Worm (Caenorhabditis elegans) whole organism, young adult: ENCODE measurements around the gene Y94H6A.3.

Source experiments
- B0336.3 ChIP-seq: fragments of 200-800 bp; sonication (Bioruptor generic); IDR thresholded peaks from 2 replicates; pipeline ENCODE4 v1.3.6; 2022; ENCODE audit warnings: missing genetic modification characterization, missing compliant biosample characterization
- D2030.7 ChIP-seq: fragments of 200-800 bp; sonication (Bioruptor generic); IDR thresholded peaks from 2 replicates; pipeline ENCODE4 v1.3.6; 2022; ENCODE audit warnings: missing genetic modification reagents, missing genetic modification characterization, missing compliant biosample characterization
- F33H1.4 ChIP-seq: fragments of 200-800 bp; sonication (Bioruptor generic); IDR thresholded peaks from 2 replicates; pipeline ENCODE4 v1.3.6; 2022; ENCODE audit warnings: missing genetic modification reagents, missing genetic modification characterization, missing compliant biosample characterization
- T26A5.8 ChIP-seq: sonication (generic microtip); optimal IDR thresholded peaks from 2 replicates; lab custom pipeline; 2016; ENCODE audit warnings: missing genetic modification characterization, missing compliant biosample characterization
- Y53G8AR.9 ChIP-seq: fragments of 200-800 bp; sonication (Bioruptor generic); conservative IDR thresholded peaks from 2 replicates; pipeline ENCODE4 v1.3.6; 2022; ENCODE audit warnings: missing genetic modification reagents, missing genetic modification characterization, missing compliant biosample characterization
- athp-1 ChIP-seq: sonication (generic microtip); optimal IDR thresholded peaks from 2 replicates; lab custom pipeline; 2017; ENCODE audit warnings: mild to moderate bottlenecking, missing genetic modification characterization, missing compliant biosample characterization
- attf-3 ChIP-seq: fragments of 200-800 bp; sonication (Bioruptor generic); conservative IDR thresholded peaks from 2 replicates; pipeline ENCODE4 v1.3.6; 2022; ENCODE audit warnings: missing genetic modification reagents, missing genetic modification characterization, missing compliant biosample characterization
- attf-5 ChIP-seq: fragments of 200-800 bp; sonication (Bioruptor generic); optimal IDR thresholded peaks from 2 replicates; lab custom pipeline; 2018; ENCODE audit warnings: mild to moderate bottlenecking, missing genetic modification characterization, missing compliant biosample characterization
- ccch-3 ChIP-seq: fragments of 200-800 bp; sonication (Bioruptor generic); optimal IDR thresholded peaks from 2 replicates; lab custom pipeline; 2018; ENCODE audit warnings: mild to moderate bottlenecking, missing genetic modification characterization, missing compliant biosample characterization
- ceh-58 ChIP-seq: fragments of 200-800 bp; sonication (Bioruptor generic); IDR thresholded peaks from 2 replicates; pipeline ENCODE4 v1.3.6; 2022; ENCODE audit warnings: missing genetic modification characterization, missing compliant biosample characterization
- dox-1 ChIP-seq: fragments of 200-800 bp; sonication (Bioruptor generic); IDR thresholded peaks from 2 replicates; pipeline ENCODE4 v1.3.6; 2022; ENCODE audit warnings: missing genetic modification reagents, missing genetic modification characterization, missing compliant biosample characterization
- efl-1 ChIP-seq: fragments of 150-350 bp; optimal IDR thresholded peaks from 2 replicates; lab custom pipeline; 2014; ENCODE audit warnings: missing biosample characterization, missing genetic modification reagents, missing genetic modification characterization
- hsf-1 ChIP-seq: fragments of 200-800 bp; sonication (Bioruptor generic); IDR thresholded peaks from 2 replicates; pipeline ENCODE4 v1.3.6; 2022; ENCODE audit warnings: missing genetic modification reagents, missing genetic modification characterization, missing compliant biosample characterization
- lin-35 ChIP-seq, 3 experiments: fragments of 150-350 bp in 2 of 3; sonication (generic microtip) in 1 of 3; optimal IDR thresholded peaks; 2 replicates each; lab custom pipeline; 2014 to 2018; ENCODE audit warnings: missing biosample characterization in 3 of 3, missing genetic modification characterization in 3 of 3, missing genetic modification reagents in 3 of 3
- lin-54 ChIP-seq: fragments of 200-800 bp; sonication (Bioruptor generic); optimal IDR thresholded peaks from 2 replicates; lab custom pipeline; 2018; ENCODE audit warnings: mild to moderate bottlenecking, missing genetic modification characterization, missing compliant biosample characterization
- lsl-1 ChIP-seq: fragments of 200-800 bp; sonication (Bioruptor generic); optimal IDR thresholded peaks from 2 replicates; lab custom pipeline; 2018; ENCODE audit warnings: mild to moderate bottlenecking, missing genetic modification characterization, moderate library complexity, missing compliant biosample characterization
- madf-10 ChIP-seq: sonication (generic microtip); optimal IDR thresholded peaks from 2 replicates; lab custom pipeline; 2016; ENCODE audit warnings: mild to moderate bottlenecking, missing genetic modification characterization, missing compliant biosample characterization
- madf-3 ChIP-seq: fragments of 200-800 bp; sonication (Bioruptor generic); IDR thresholded peaks from 2 replicates; pipeline ENCODE4 v1.3.6; 2022; ENCODE audit warnings: missing genetic modification reagents, missing genetic modification characterization, missing compliant biosample characterization
- madf-6 ChIP-seq: fragments of 200-800 bp; sonication (Bioruptor generic); IDR thresholded peaks from 2 replicates; pipeline ENCODE4 v1.3.6; 2022; ENCODE audit warnings: missing genetic modification reagents, missing genetic modification characterization, missing compliant biosample characterization
- madf-8 ChIP-seq: fragments of 200-800 bp; sonication (Bioruptor generic); conservative IDR thresholded peaks from 2 replicates; pipeline ENCODE4 v1.3.6; 2022; ENCODE audit warnings: missing genetic modification reagents, missing genetic modification characterization, missing compliant biosample characterization
- mcd-1 ChIP-seq: fragments of 200-800 bp; sonication (Bioruptor generic); IDR thresholded peaks from 2 replicates; pipeline ENCODE4 v1.3.6; 2022; ENCODE audit warnings: missing genetic modification reagents, missing genetic modification characterization, missing compliant biosample characterization
- mxl-1 ChIP-seq: sonication (generic microtip); optimal IDR thresholded peaks from 2 replicates; lab custom pipeline; 2016; ENCODE audit warnings: missing genetic modification characterization, missing compliant biosample characterization
- nfya-1 ChIP-seq: sonication (generic microtip); optimal IDR thresholded peaks from 2 replicates; lab custom pipeline; 2017; ENCODE audit warnings: antibody characterized with exemption, missing compliant biosample characterization, missing genetic modification characterization, borderline replicate concordance; ENCODE audit not compliant: insufficient read depth
- sptf-2 ChIP-seq: fragments of 200-800 bp; sonication (Bioruptor generic); optimal IDR thresholded peaks from 2 replicates; lab custom pipeline; 2018; ENCODE audit warnings: mild to moderate bottlenecking, missing genetic modification characterization, missing compliant biosample characterization
- tbx-9 ChIP-seq: sonication (generic microtip); optimal IDR thresholded peaks from 2 replicates; lab custom pipeline; 2016; ENCODE audit warnings: borderline replicate concordance, missing genetic modification characterization, inconsistent platforms, missing compliant biosample characterization
- xnd-1 ChIP-seq: sonication (generic microtip); optimal IDR thresholded peaks from 2 replicates; lab custom pipeline; 2016; ENCODE audit warnings: missing genotype, missing genetic modification reagents, missing genetic modification characterization, missing compliant biosample characterization
- ztf-18 ChIP-seq: sonication (generic microtip); optimal IDR thresholded peaks from 2 replicates; lab custom pipeline; 2016; ENCODE audit warnings: missing genotype, mild to moderate bottlenecking, missing genetic modification characterization, missing compliant biosample characterization
- ztf-22 ChIP-seq: fragments of 200-800 bp; sonication (Bioruptor generic); optimal IDR thresholded peaks from 2 replicates; lab custom pipeline; 2018; ENCODE audit warnings: mild to moderate bottlenecking, missing genetic modification characterization, moderate library complexity, missing compliant biosample characterization
- ztf-28 ChIP-seq: fragments of 200-800 bp; sonication (Bioruptor generic); IDR thresholded peaks from 2 replicates; pipeline ENCODE4 v1.3.6; 2022; ENCODE audit warnings: missing genetic modification reagents, missing genetic modification characterization, missing compliant biosample characterization
- ztf-6 ChIP-seq: fragments of 200-800 bp; sonication (Bioruptor generic); IDR thresholded peaks from 2 replicates; pipeline ENCODE4 v1.3.6; 2022; ENCODE audit warnings: missing genetic modification reagents, missing genetic modification characterization, missing compliant biosample characterization

The Y94H6A.3 gene

DNA sequence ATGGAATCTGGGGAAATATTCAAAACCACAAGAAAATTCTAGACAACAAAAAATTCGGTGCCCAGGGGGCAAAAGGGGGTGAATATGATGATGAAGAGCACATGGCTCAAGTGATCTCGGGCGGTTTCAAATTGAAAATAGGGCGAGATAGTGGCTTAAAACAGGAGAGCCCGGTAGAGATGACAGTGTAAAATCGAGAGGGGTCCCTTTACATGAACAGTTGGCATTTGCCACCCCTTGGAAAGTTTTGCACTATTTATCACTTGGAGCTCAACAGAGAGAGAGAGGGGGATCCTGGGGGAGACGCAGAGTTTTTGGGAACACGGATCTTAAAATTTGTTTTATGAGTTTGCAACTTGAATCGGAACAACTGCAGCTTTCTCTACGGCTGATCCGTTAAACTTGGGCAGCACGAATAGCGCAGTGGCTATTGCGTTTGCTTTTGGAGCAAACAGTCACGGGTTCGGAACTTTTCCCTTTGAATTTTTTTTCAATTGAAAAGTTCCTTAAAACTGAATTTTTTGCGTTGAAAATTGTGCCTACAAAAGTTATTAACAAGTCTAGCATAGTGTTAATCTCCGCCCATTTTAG, 10.8 kb upstream of the Y94H6A.3 start (continued):
- TF ChIP-seq madf-6 (GFP tag; lab: Robert Waterston, UW) (peak; percentile 33; the same call in 1 of the 2 replicates), sptf-2 (GFP tag; lab: Kevin White, UChicago) (no peak), ztf-22 (no peak), lin-54 (GFP tag; lab: Kevin White, UChicago) (peak; percentile 51), Y53G8AR.9 (no peak), ztf-18 (peak; percentile 31)

DNA sequence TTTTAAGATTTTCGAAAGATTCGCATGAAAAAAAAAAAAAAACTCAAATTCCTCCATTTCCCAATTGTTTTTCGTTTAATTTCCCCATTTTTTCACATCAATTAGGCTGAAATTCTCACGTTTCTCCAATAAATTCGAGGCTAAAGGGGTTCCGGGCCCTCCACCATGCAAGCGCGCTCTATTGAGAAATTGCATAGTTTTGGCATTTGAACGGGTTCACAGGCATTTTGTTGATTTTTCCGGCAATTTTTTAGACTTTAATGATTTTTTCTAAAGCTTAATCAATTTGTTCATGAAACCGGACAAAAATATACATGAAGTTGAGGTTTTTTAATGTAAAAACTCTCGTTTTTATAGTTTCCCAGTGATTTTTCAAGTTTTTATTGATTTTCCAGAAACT, 10.2 kb upstream of the Y94H6A.3 start:
- TF ChIP-seq attf-5 (GFP tag; lab: Kevin White, UChicago) = no peak
- TF ChIP-seq tbx-9 (tag; lab: Kevin White, UChicago) = no peak
- peak; percentile 79 for TF ChIP-seq mcd-1 (GFP tag; lab: Robert Waterston, UW)
- peak; percentile 21; the same call in 1 of the 2 replicates for TF ChIP-seq attf-3 (GFP tag; lab: Robert Waterston, UW)
- TF ChIP-seq athp-1 (tag; lab: Kevin White, UChicago) = no peak

DNA sequence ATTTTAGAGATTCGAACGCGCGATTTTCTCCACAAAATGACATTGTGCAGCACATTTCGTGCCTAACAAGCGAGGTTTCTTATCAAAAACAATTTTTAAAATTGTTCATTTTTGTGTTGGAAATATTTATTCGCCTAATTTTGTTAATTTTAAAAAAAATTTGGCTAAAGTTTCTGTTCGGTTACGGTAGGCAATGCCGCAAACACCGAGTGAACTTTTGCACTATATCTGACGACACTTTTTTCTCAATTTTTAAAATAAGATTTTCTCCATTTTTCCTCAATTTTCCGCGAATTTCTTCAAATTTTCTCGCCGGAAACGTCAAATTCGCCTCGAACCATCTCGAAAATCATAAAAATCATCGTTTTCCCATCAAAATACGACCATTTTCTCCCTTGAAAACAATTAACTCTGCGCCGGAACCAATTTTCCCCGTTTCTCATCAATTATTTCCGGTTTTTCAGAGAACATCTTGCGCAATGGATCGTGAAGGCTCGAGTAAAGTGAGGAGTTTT, 9.7 kb upstream of the Y94H6A.3 start, which contains the start of gene Y69A2AR.1:
Gene Y69A2AR.1 (plus strand): TSS at position 465 of the 515 bp plus-strand sequence.
- TF ChIP-seq madf-10 (tag; lab: Kevin White, UChicago) = no peak
- 0 out of 2 replicates have a peak, but pooled peaks have one; percentile 13 for TF ChIP-seq D2030.7 (GFP tag; lab: Robert Waterston, UW)
- TF ChIP-seq attf-3 (GFP tag; lab: Robert Waterston, UW) = 0 out of 2 replicates have a peak, but pooled peaks have one; percentile 24
- peak; percentile 44 for TF ChIP-seq lsl-1 (GFP tag; lab: Kevin White, UChicago)

DNA sequence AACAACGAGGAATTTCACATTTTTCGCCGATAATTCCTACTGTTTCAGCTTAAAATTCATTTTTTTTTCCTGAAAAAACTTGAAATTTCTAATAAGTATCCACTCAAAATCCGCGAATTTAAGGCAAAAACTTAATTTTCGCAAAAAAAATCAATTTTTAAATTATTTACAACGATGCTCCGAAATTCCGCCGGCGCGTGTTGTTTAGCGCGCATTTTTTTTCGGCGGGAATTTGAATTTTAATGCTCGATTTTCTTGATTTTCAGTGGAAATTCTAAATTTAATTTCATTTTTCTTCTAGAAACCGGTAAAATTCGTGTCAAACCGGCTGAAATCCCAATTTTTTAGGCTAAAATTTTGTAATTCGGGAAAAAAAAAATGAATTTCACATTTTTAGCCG, 8.2 kb upstream of the Y94H6A.3 start:
- TF ChIP-seq lin-54 (GFP tag; lab: Kevin White, UChicago) (peak; percentile 14), madf-6 (GFP tag; lab: Robert Waterston, UW) (0 out of 2 replicates have a peak, but pooled peaks have one; percentile 14), attf-3 (GFP tag; lab: Robert Waterston, UW) (peak; percentile 87)

DNA sequence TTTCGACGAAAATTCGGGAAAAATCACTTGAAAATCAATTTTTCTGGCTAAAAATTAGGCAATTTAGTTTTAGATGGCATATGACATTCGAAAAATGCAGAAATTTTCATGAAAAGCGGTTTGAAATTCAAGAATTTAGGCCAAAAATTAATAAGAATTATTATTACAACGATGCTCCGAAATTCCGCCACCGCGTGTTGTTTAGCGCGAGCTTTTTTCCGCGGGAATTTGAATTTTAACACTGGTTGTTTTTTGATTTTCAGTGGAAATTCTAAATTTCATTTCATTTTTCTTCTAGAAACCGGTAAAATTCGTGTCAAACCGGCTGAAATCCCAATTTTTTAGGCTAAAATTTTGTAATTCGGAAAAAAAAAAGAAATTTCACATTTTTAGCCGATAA, 5.6 kb upstream of the Y94H6A.3 start:
- TF ChIP-seq athp-1 (tag; lab: Kevin White, UChicago) = no peak
- TF ChIP-seq mxl-1 = no peak
- TF ChIP-seq lin-54 (GFP tag; lab: Kevin White, UChicago) = peak; percentile 52
- TF ChIP-seq lin-35 (GFP tag; optimal IDR thresholded peaks at IDR 0.05; lab: Kevin White, UChicago) = peak in 1 of 3 experiments; percentile 40
- TF ChIP-seq B0336.3 (GFP tag; lab: Robert Waterston, UW) = no peak
- TF ChIP-seq attf-3 (GFP tag; lab: Robert Waterston, UW) = peak; percentile 93
- no peak for TF ChIP-seq T26A5.8 (tag; lab: Kevin White, UChicago)
- TF ChIP-seq ztf-6 = no peak
- TF ChIP-seq efl-1 = peak; percentile 6
- TF ChIP-seq nfya-1 (tag; lab: Kevin White, UChicago) = no peak
- no peak for TF ChIP-seq ceh-58 (GFP tag; lab: Robert Waterston, UW)
- TF ChIP-seq madf-3 (GFP tag; lab: Robert Waterston, UW) = no peak
- TF ChIP-seq ztf-28 (GFP tag; lab: Robert Waterston, UW) = no peak
- no peak for TF ChIP-seq ccch-3 (GFP tag; lab: Kevin White, UChicago)

DNA sequence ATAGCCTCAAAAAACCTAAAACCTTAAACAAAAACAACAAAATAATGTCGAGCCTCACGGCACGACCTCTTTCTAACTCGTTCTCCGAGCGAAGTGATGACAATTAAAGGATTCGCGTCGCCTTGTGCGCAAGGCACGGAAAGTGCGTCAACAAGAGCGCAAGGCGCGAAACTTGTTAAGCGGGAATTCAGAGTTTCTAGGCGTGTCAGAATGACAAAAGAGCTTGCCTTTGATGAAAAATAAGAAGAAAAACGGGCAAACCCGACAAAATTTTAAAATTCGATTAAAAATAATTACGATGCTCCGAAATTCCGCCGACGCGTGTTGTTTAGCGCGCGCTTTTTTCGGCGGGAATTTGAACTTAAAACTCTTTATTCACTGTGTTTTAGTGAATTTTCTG, 5.0 kb upstream of the Y94H6A.3 start:
- 0 out of 2 replicates have a peak, but pooled peaks have one; percentile 18 for TF ChIP-seq D2030.7 (GFP tag; lab: Robert Waterston, UW)
- peak; percentile 35 for TF ChIP-seq xnd-1
- TF ChIP-seq F33H1.4 (GFP tag; lab: Robert Waterston, UW) = peak; percentile 46
- TF ChIP-seq madf-8 (GFP tag; lab: Robert Waterston, UW) = peak; percentile 63
- peak; percentile 77 for TF ChIP-seq attf-3 (GFP tag; lab: Robert Waterston, UW)
- 0 out of 2 replicates have a peak, but pooled peaks have one; percentile 22 for TF ChIP-seq ztf-28 (GFP tag; lab: Robert Waterston, UW)
- peak; percentile 19; the same call in 1 of the 2 replicates for TF ChIP-seq dox-1
- peak; percentile 89 for TF ChIP-seq ztf-18
- TF ChIP-seq madf-6 (GFP tag; lab: Robert Waterston, UW) = peak; percentile 71
- TF ChIP-seq hsf-1 (GFP tag; lab: Robert Waterston, UW) = peak; percentile 55; the same call in 1 of the 2 replicates
